Worm (Caenorhabditis elegans): ENCODE data around the gene C12D12.1.

DNA sequence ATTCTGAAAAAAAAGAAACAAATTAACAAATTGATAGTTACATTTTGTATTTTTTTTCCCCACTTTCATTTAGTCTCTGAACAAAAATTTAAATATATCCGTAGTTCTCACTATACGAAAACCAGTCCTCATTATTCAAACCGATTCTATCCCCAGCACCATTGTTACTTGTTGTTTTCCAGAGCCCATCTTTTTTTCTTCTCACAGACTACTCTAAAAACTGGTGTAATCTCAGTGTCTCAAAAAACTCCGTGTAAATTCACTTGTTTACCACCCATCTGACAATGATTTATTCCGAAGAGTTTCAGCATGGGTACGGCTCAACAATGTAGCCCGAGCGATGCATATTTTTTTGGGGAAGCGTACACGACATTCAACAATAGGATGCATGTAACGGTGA is 10.1 kb upstream of the C12D12.1 start, which contains the start of gene C12D12.3:
- TF ChIP-seq flt-1 (GFP tag; IDR thresholded peaks at IDR 0.05): no peak
- no peak for TF ChIP-seq hnd-1 (tag; optimal IDR thresholded peaks at IDR 0.05)
- no peak for TF ChIP-seq ama-1 (optimal IDR thresholded peaks at IDR 0.05)
- no peak for TF ChIP-seq sea-1 (GFP tag; conservative IDR thresholded peaks at IDR 0.05)
- TF ChIP-seq aly-1 (tag; optimal IDR thresholded peaks at IDR 0.05): no peak
- TF ChIP-seq tbx-11 (GFP tag; IDR thresholded peaks at IDR 0.05): no peak
- TF ChIP-seq tra-4 (tag; optimal IDR thresholded peaks at IDR 0.05): no peak
- TF ChIP-seq pes-1 (GFP tag; IDR thresholded peaks at IDR 0.05): no peak
- no peak for TF ChIP-seq F13C5.2 (tag; optimal IDR thresholded peaks at IDR 0.05)
- TF ChIP-seq ets-7 (tag; optimal IDR thresholded peaks at IDR 0.05): no peak
- no peak for TF ChIP-seq ceh-13 (GFP tag; optimal IDR thresholded peaks at IDR 0.05)
- no peak for TF ChIP-seq hmbx-1 (tag; optimal IDR thresholded peaks at IDR 0.05)
